Fruit fly (Drosophila melanogaster) whole organism, embryonic: Measurements from ENCODE around the gene CG42749.

Experiments
- Asciz ChIP-seq: fragments of 200-800 bp; sonication (Bioruptor generic); optimal IDR thresholded peaks from 2 replicates; lab custom pipeline; 2017; ENCODE audit warnings: missing biosample characterization, mild to moderate bottlenecking, missing genetic modification characterization, missing genetic modification reagents
- Awh ChIP-seq: fragments of 200-800 bp; sonication (Bioruptor generic); IDR thresholded peaks from 2 replicates; pipeline ENCODE4, ENCODE4 v1.3.6; 2022; ENCODE audit warnings: missing biosample characterization, missing genetic modification characterization
- Bdp1 ChIP-seq: fragments of 200-800 bp; sonication (Bioruptor generic); optimal IDR thresholded peaks from 3 replicates; lab custom pipeline; 2016; ENCODE audit warnings: missing biosample characterization, missing genetic modification characterization
- CG10209 ChIP-seq: fragments of 200-800 bp; sonication (Bioruptor generic); optimal IDR thresholded peaks from 3 replicates; lab custom pipeline; 2017; ENCODE audit warnings: missing biosample characterization, mild to moderate bottlenecking, missing genetic modification characterization, missing genetic modification reagents
- CG13624 ChIP-seq: fragments of 200-800 bp; sonication (Bioruptor generic); optimal IDR thresholded peaks from 2 replicates; lab custom pipeline; 2016; ENCODE audit warnings: missing biosample characterization, missing genetic modification characterization
- CG15479 ChIP-seq: fragments of 200-800 bp; sonication (Bioruptor generic); optimal IDR thresholded peaks from 3 replicates; lab custom pipeline; 2019; ENCODE audit warnings: missing biosample characterization, mild to moderate bottlenecking, missing genetic modification characterization, moderate library complexity
- CG1602 ChIP-seq: fragments of 200-800 bp; sonication (Bioruptor generic); optimal IDR thresholded peaks from 3 replicates; lab custom pipeline; 2016; ENCODE audit warnings: missing biosample characterization, missing genetic modification characterization
- CG16815 ChIP-seq: fragments of 200-800 bp; sonication (Bioruptor generic); optimal IDR thresholded peaks from 3 replicates; lab custom pipeline; 2017; ENCODE audit warnings: missing biosample characterization, mild to moderate bottlenecking, missing genetic modification characterization
- CG17328 ChIP-seq: fragments of 200-800 bp; sonication (Bioruptor generic); IDR thresholded peaks from 2 replicates; pipeline ENCODE4 v1.3.6; 2022; ENCODE audit warnings: missing biosample characterization, missing genetic modification characterization
- CG17359 ChIP-seq: fragments of 200-800 bp; sonication (Bioruptor generic); optimal IDR thresholded peaks from 3 replicates; lab custom pipeline; 2018; ENCODE audit warnings: missing biosample characterization, mild to moderate bottlenecking, missing genetic modification characterization, moderate library complexity
- CG17568 ChIP-seq: fragments of 200-800 bp; sonication (Bioruptor generic); optimal IDR thresholded peaks from 2 replicates; lab custom pipeline; 2018; ENCODE audit warnings: missing biosample characterization, mild to moderate bottlenecking, missing genetic modification characterization, moderate library complexity
- CG2120 ChIP-seq: fragments of 200-800 bp; sonication (Bioruptor generic); optimal IDR thresholded peaks from 3 replicates; lab custom pipeline; 2016; ENCODE audit warnings: missing biosample characterization, missing genetic modification characterization
- CG30403 ChIP-seq: fragments of 200-800 bp; sonication (Bioruptor generic); optimal IDR thresholded peaks from 3 replicates; lab custom pipeline; 2016; ENCODE audit warnings: missing biosample characterization, missing genetic modification characterization
- CG33213 ChIP-seq: fragments of 200-800 bp; sonication (Bioruptor generic); optimal IDR thresholded peaks from 3 replicates; lab custom pipeline; 2016; ENCODE audit warnings: missing biosample characterization, missing genetic modification characterization
- CG34422 ChIP-seq: fragments of 200-800 bp; sonication (Bioruptor generic); IDR thresholded peaks from 3 replicates; pipeline ENCODE4 v1.3.6; 2022; ENCODE audit warnings: missing biosample characterization, missing genetic modification characterization
- CG42726 ChIP-seq: fragments of 200-800 bp; sonication (Bioruptor generic); IDR thresholded peaks from 2 replicates; pipeline ENCODE4 v1.3.6; 2022; ENCODE audit warnings: missing biosample characterization, missing genetic modification characterization; ENCODE audit not compliant: partially characterized antibody
- CG5180 ChIP-seq: fragments of 200-800 bp; sonication (Bioruptor generic); optimal IDR thresholded peaks from 3 replicates; lab custom pipeline; 2017; ENCODE audit warnings: missing biosample characterization, missing genetic modification characterization, mild to moderate bottlenecking, moderate library complexity, missing genetic modification reagents
- CG8290 ChIP-seq, 3 experiments: fragments of 200-800 bp; sonication (Bioruptor generic); optimal IDR thresholded peaks; 2 replicates each; lab custom pipeline; 2016 to 2019; ENCODE audit warnings: missing biosample characterization in 3 of 3, missing genetic modification characterization in 3 of 3, mild to moderate bottlenecking in 2 of 3, moderate library complexity in 1 of 3
- CG8478 ChIP-seq: fragments of >200 bp; optimal IDR thresholded peaks from 2 replicates; lab custom pipeline; 2018
- CG8944 ChIP-seq: fragments of 200-800 bp; sonication (Bioruptor generic); optimal IDR thresholded peaks from 3 replicates; lab custom pipeline; 2016; ENCODE audit warnings: missing biosample characterization, missing genetic modification characterization
- Chrac-16 ChIP-seq: fragments of 200-800 bp; sonication (Bioruptor generic); optimal IDR thresholded peaks from 3 replicates; lab custom pipeline; 2016; ENCODE audit warnings: missing biosample characterization, missing genetic modification characterization
- Dbx ChIP-seq: fragments of 200-800 bp; sonication (Bioruptor generic); IDR thresholded peaks from 3 replicates; pipeline ENCODE4 v1.3.6; 2022; ENCODE audit warnings: missing biosample characterization, missing genetic modification characterization
- Dip2 ChIP-seq: fragments of 200-800 bp; sonication (Bioruptor generic); IDR thresholded peaks from 2 replicates; pipeline ENCODE4 v1.3.6; 2022; ENCODE audit warnings: missing biosample characterization, missing genetic modification characterization
- Dp ChIP-seq: fragments of 200-800 bp; sonication (Bioruptor generic); optimal IDR thresholded peaks from 2 replicates; lab custom pipeline; 2018; ENCODE audit warnings: missing biosample characterization, mild to moderate bottlenecking, missing genetic modification characterization, moderate library complexity
- Ets97D ChIP-seq: fragments of 200-800 bp; sonication (Bioruptor generic); optimal IDR thresholded peaks from 3 replicates; lab custom pipeline; 2016; ENCODE audit warnings: missing biosample characterization, missing genetic modification characterization
- Fer1 ChIP-seq: fragments of 200-800 bp; sonication (Bioruptor generic); optimal IDR thresholded peaks from 2 replicates; lab custom pipeline; 2017; ENCODE audit warnings: missing biosample characterization, mild to moderate bottlenecking, missing genetic modification characterization
- Fer3 ChIP-seq: fragments of 200-800 bp; sonication (Bioruptor generic); optimal IDR thresholded peaks from 2 replicates; lab custom pipeline; 2018; ENCODE audit warnings: missing biosample characterization, mild to moderate bottlenecking, missing genetic modification characterization, moderate library complexity
- Hmx ChIP-seq: fragments of 200-800 bp; sonication (Bioruptor generic); optimal IDR thresholded peaks from 2 replicates; lab custom pipeline; 2016; ENCODE audit warnings: missing biosample characterization, missing genetic modification characterization
- Hr3 ChIP-seq: fragments of 200-800 bp; sonication (Bioruptor generic); optimal IDR thresholded peaks from 3 replicates; lab custom pipeline; 2016; ENCODE audit warnings: missing biosample characterization, missing genetic modification characterization
- Hr78 ChIP-seq, 2 experiments: fragments of 200-800 bp in 1 of 2; fragments of >200 bp in 1 of 2; sonication (Bioruptor generic) in 1 of 2; optimal IDR thresholded peaks; 2 replicates each; lab custom pipeline; 2017 to 2019; ENCODE audit warnings: missing biosample characterization in 2 of 2, missing genetic modification characterization in 2 of 2, mild to moderate bottlenecking in 1 of 2, moderate library complexity in 1 of 2
- Hsf ChIP-seq: fragments of 200-800 bp; sonication (Bioruptor generic); optimal IDR thresholded peaks from 3 replicates; lab custom pipeline; 2016; ENCODE audit warnings: missing biosample characterization, missing genetic modification characterization
- Kr ChIP-seq: fragments of 200-800 bp; sonication (Bioruptor generic); optimal IDR thresholded peaks from 2 replicates; lab custom pipeline; 2017; ENCODE audit warnings: missing biosample characterization, mild to moderate bottlenecking, missing genetic modification characterization
- Meics ChIP-seq: fragments of 200-800 bp; sonication (Bioruptor generic); optimal IDR thresholded peaks from 2 replicates; lab custom pipeline; 2017; ENCODE audit warnings: missing biosample characterization, mild to moderate bottlenecking, missing genetic modification characterization
- NfI ChIP-seq: fragments of 200-800 bp; sonication (Bioruptor generic); optimal IDR thresholded peaks from 3 replicates; lab custom pipeline; 2018; ENCODE audit warnings: missing biosample characterization, mild to moderate bottlenecking, missing genetic modification characterization, moderate library complexity
- cato ChIP-seq: fragments of 200-800 bp; sonication (Bioruptor generic); optimal IDR thresholded peaks from 2 replicates; lab custom pipeline; 2016; ENCODE audit warnings: missing biosample characterization, missing genetic modification characterization, borderline replicate concordance
- chm ChIP-seq: fragments of 200-800 bp; sonication (Bioruptor generic); IDR thresholded peaks from 2 replicates; pipeline ENCODE4 v1.3.6; 2022; ENCODE audit warnings: missing biosample characterization, missing genetic modification characterization
- ci ChIP-seq: fragments of 200-800 bp; sonication (Bioruptor generic); IDR thresholded peaks from 3 replicates; pipeline ENCODE4 v1.3.6; 2022; ENCODE audit warnings: missing biosample characterization, missing genetic modification characterization
- danr ChIP-seq: fragments of 200-800 bp; sonication (Bioruptor generic); IDR thresholded peaks from 2 replicates; pipeline ENCODE4 v1.3.6; 2022; ENCODE audit warnings: missing biosample characterization, missing genetic modification characterization
- dmrt99B ChIP-seq: fragments of 200-800 bp; sonication (Bioruptor generic); optimal IDR thresholded peaks from 2 replicates; lab custom pipeline; 2018; ENCODE audit warnings: missing biosample characterization, mild to moderate bottlenecking, missing genetic modification characterization, moderate library complexity
- emc ChIP-seq: fragments of 200-800 bp; sonication (Bioruptor generic); optimal IDR thresholded peaks from 2 replicates; lab custom pipeline; 2016; ENCODE audit warnings: missing biosample characterization, missing genetic modification characterization
- esg ChIP-seq: fragments of 200-800 bp; sonication (Bioruptor generic); conservative IDR thresholded peaks from 2 replicates; pipeline ENCODE4 v1.3.6; 2022; ENCODE audit warnings: missing biosample characterization, missing genetic modification characterization
- gce ChIP-seq: fragments of 200-800 bp; sonication (Bioruptor generic); IDR thresholded peaks from 3 replicates; pipeline ENCODE4 v1.3.6; 2022; ENCODE audit warnings: missing biosample characterization, missing genetic modification characterization
- insv ChIP-seq, 2 experiments: fragments of 200-800 bp; sonication (Bioruptor generic); optimal IDR thresholded peaks; 3 replicates each; lab custom pipeline; 2016 to 2018; ENCODE audit warnings: missing biosample characterization in 2 of 2, missing genetic modification characterization in 2 of 2
- jigr1 ChIP-seq: fragments of 200-800 bp; sonication (Bioruptor generic); IDR thresholded peaks from 3 replicates; pipeline ENCODE4 v1.3.6; 2022; ENCODE audit warnings: missing biosample characterization, missing genetic modification characterization
- nerfin-2 ChIP-seq: fragments of 200-800 bp; sonication (Bioruptor generic); IDR thresholded peaks from 2 replicates; pipeline ENCODE4 v1.3.6; 2022; ENCODE audit warnings: missing biosample characterization, missing genetic modification characterization; ENCODE audit not compliant: partially characterized antibody
- odd ChIP-seq: fragments of 200-800 bp; sonication (Bioruptor generic); optimal IDR thresholded peaks from 2 replicates; lab custom pipeline; 2017; ENCODE audit warnings: missing biosample characterization, mild to moderate bottlenecking, missing genetic modification characterization
- salm ChIP-seq: fragments of 200-800 bp; sonication (Bioruptor generic); optimal IDR thresholded peaks from 2 replicates; lab custom pipeline; 2018; ENCODE audit warnings: missing biosample characterization, mild to moderate bottlenecking, missing genetic modification characterization
- schlank ChIP-seq: fragments of 200-800 bp; sonication (Bioruptor generic); optimal IDR thresholded peaks from 2 replicates; lab custom pipeline; 2018; ENCODE audit warnings: missing biosample characterization, mild to moderate bottlenecking, missing genetic modification characterization
- sisA ChIP-seq: fragments of 200-800 bp; sonication (Bioruptor generic); IDR thresholded peaks from 2 replicates; pipeline ENCODE4 v1.3.6; 2022; ENCODE audit warnings: missing biosample characterization, missing genetic modification characterization
- trem ChIP-seq: fragments of 200-800 bp; optimal IDR thresholded peaks from 3 replicates; lab custom pipeline; 2019; ENCODE audit warnings: missing biosample characterization, mild to moderate bottlenecking, missing genetic modification characterization, moderate library complexity
- unc-4 ChIP-seq: fragments of 200-800 bp; sonication (Bioruptor generic); IDR thresholded peaks from 2 replicates; pipeline ENCODE4 v1.3.6; 2022; ENCODE audit warnings: missing biosample characterization, missing genetic modification characterization; ENCODE audit not compliant: partially characterized antibody

The CG42749 gene

dm6 chrX:5317170-5317569, 21.3 kb downstream of the CG42749 start, which contains the start of the genes CG15930 and Sas10 (continued):
- TF ChIP-seq Meics: no peak
- TF ChIP-seq dmrt99B: no peak
- TF ChIP-seq CG8290 (GFP tag; optimal IDR thresholded peaks at IDR 0.05; lab: Kevin White, UChicago): peak; percentile 60
- TF ChIP-seq CG8290 (tag; optimal IDR thresholded peaks at IDR 0.05; lab: Kevin White, UChicago): peak in 1 of 2 experiments; percentile 3
- peak; percentile 5 for TF ChIP-seq CG33213
- no peak for TF ChIP-seq chm
- TF ChIP-seq Asciz (GFP tag; lab: Kevin White, UChicago): no peak
- TF ChIP-seq jigr1 (GFP tag; lab: Robert Waterston, UW): no peak
- no peak for TF ChIP-seq CG5180 (GFP tag; lab: Kevin White, UChicago)
- TF ChIP-seq sisA (GFP tag; lab: Robert Waterston, UW): no peak
- TF ChIP-seq CG17328 (GFP tag; lab: Robert Waterston, UW): no peak
- no peak for TF ChIP-seq cato (GFP tag; lab: Kevin White, UChicago)
- no peak for TF ChIP-seq CG15479 (GFP tag; lab: Kevin White, UChicago)
- TF ChIP-seq CG30403: no peak
- no peak for TF ChIP-seq Dbx (GFP tag; lab: Robert Waterston, UW)
- no peak for TF ChIP-seq nerfin-2 (GFP tag; lab: Robert Waterston, UW)
- TF ChIP-seq gce (GFP tag; lab: Robert Waterston, UW): no peak
- TF ChIP-seq CG17359 (tag; lab: Kevin White, UChicago): no peak
- TF ChIP-seq Hmx (GFP tag; lab: Kevin White, UChicago): no peak
- peak; percentile 27 for TF ChIP-seq trem (tag; lab: Kevin White, UChicago)
- TF ChIP-seq Kr (GFP tag; lab: Kevin White, UChicago): no peak
- TF ChIP-seq Hsf: no peak
- no peak for TF ChIP-seq CG2120 (GFP tag; lab: Kevin White, UChicago)
- no peak for TF ChIP-seq odd
- TF ChIP-seq Hr3 (GFP tag; lab: Kevin White, UChicago): no peak
- TF ChIP-seq ci (GFP tag; lab: Robert Waterston, UW): no peak
- TF ChIP-seq Fer3: no peak
- TF ChIP-seq CG16815 (GFP tag; lab: Kevin White, UChicago): no peak
- TF ChIP-seq Bdp1 (GFP tag; lab: Kevin White, UChicago): no peak
- no peak for TF ChIP-seq CG13624 (GFP tag; lab: Kevin White, UChicago)
- no peak for TF ChIP-seq Hr78 (GFP tag; optimal IDR thresholded peaks at IDR 0.05; lab: Kevin White, UChicago)
- TF ChIP-seq Awh (GFP tag; lab: Robert Waterston, UW): no peak
- no peak for TF ChIP-seq CG17568 (GFP tag; lab: Kevin White, UChicago)
- no peak for TF ChIP-seq CG10209 (GFP tag; lab: Kevin White, UChicago)
- no peak for TF ChIP-seq insv (GFP tag; optimal IDR thresholded peaks at IDR 0.05; lab: Kevin White, UChicago)
- no peak for TF ChIP-seq NfI (GFP tag; lab: Kevin White, UChicago)
- no peak for TF ChIP-seq emc (GFP tag; lab: Kevin White, UChicago)
- no peak for TF ChIP-seq Fer1 (GFP tag; lab: Kevin White, UChicago)
- no peak for TF ChIP-seq Dip2 (GFP tag; lab: Robert Waterston, UW)
- no peak for TF ChIP-seq CG8944 (GFP tag; lab: Kevin White, UChicago)
- no peak for TF ChIP-seq CG1602
- no peak for TF ChIP-seq danr (GFP tag; lab: Robert Waterston, UW)
- TF ChIP-seq salm: no peak
- TF ChIP-seq CG42726 (GFP tag; lab: Robert Waterston, UW): no peak
- no peak for TF ChIP-seq Chrac-16
- no peak for TF ChIP-seq esg (GFP tag; lab: Robert Waterston, UW)
- TF ChIP-seq unc-4: 0 out of 2 replicates have a peak, but pooled peaks have one; percentile 27
- no peak for TF ChIP-seq CG8478 (lab: Kevin White, UChicago)
- TF ChIP-seq CG34422: no peak
- TF ChIP-seq Ets97D (GFP tag; lab: Kevin White, UChicago): peak; percentile 64
- no peak for TF ChIP-seq schlank
- peak; percentile 58 for TF ChIP-seq Dp (GFP tag; lab: Kevin White, UChicago)
